Worm (Caenorhabditis elegans) whole organism, young adult: Measurements from ENCODE around the gene efk-1.

ENCODE experiments used
- C06A6.2 ChIP-seq: fragments of 200-800 bp; sonication (Bioruptor generic); conservative IDR thresholded peaks from 2 replicates; pipeline ENCODE4 v1.3.6; 2022; ENCODE audit warnings: missing genetic modification characterization, missing compliant biosample characterization
- C17E4.6 ChIP-seq: fragments of 200-800 bp; sonication (Bioruptor generic); IDR thresholded peaks from 2 replicates; pipeline ENCODE4 v1.3.6; 2022; ENCODE audit warnings: missing genetic modification reagents, missing genetic modification characterization, missing compliant biosample characterization
- D2030.7 ChIP-seq: fragments of 200-800 bp; sonication (Bioruptor generic); IDR thresholded peaks from 2 replicates; pipeline ENCODE4 v1.3.6; 2022; ENCODE audit warnings: missing genetic modification reagents, missing genetic modification characterization, missing compliant biosample characterization
- F10E7.11 ChIP-seq: sonication (generic microtip); optimal IDR thresholded peaks from 2 replicates; lab custom pipeline; 2017; ENCODE audit warnings: mild to moderate bottlenecking, missing genetic modification characterization, moderate library complexity, missing compliant biosample characterization
- F49E8.2 ChIP-seq: sonication (generic microtip); optimal IDR thresholded peaks from 3 replicates; lab custom pipeline; 2017; ENCODE audit warnings: missing genetic modification characterization, mild to moderate bottlenecking, missing compliant biosample characterization, antibody characterized with exemption, moderate library complexity; ENCODE audit not compliant: insufficient read depth
- F55B11.4 ChIP-seq: sonication (generic microtip); optimal IDR thresholded peaks from 2 replicates; lab custom pipeline; 2016; ENCODE audit warnings: missing compliant biosample characterization, missing genetic modification characterization, borderline replicate concordance; ENCODE audit not compliant: insufficient read depth
- F57A8.1 ChIP-seq: fragments of 200-800 bp; sonication (Bioruptor generic); optimal IDR thresholded peaks from 2 replicates; lab custom pipeline; 2018; ENCODE audit warnings: mild to moderate bottlenecking, missing genetic modification characterization, moderate library complexity, missing compliant biosample characterization
- F57C9.4 ChIP-seq: sonication (generic microtip); optimal IDR thresholded peaks from 2 replicates; lab custom pipeline; 2017; ENCODE audit warnings: mild to moderate bottlenecking, missing genetic modification characterization, missing compliant biosample characterization
- K12H6.12 ChIP-seq: fragments of 200-800 bp; sonication (Bioruptor generic); optimal IDR thresholded peaks from 2 replicates; lab custom pipeline; 2018; ENCODE audit warnings: mild to moderate bottlenecking, missing genetic modification characterization, missing compliant biosample characterization
- T07F8.4 ChIP-seq: sonication (generic microtip); optimal IDR thresholded peaks from 2 replicates; lab custom pipeline; 2016; ENCODE audit warnings: mild to moderate bottlenecking, missing genetic modification characterization, moderate library complexity, missing compliant biosample characterization
- Y53G8AR.9 ChIP-seq: fragments of 200-800 bp; sonication (Bioruptor generic); conservative IDR thresholded peaks from 2 replicates; pipeline ENCODE4 v1.3.6; 2022; ENCODE audit warnings: missing genetic modification reagents, missing genetic modification characterization, missing compliant biosample characterization
- Y67H2A.10 ChIP-seq: fragments of 200-800 bp; sonication (Bioruptor generic); conservative IDR thresholded peaks from 2 replicates; pipeline ENCODE4 v1.3.6; 2022; ENCODE audit warnings: missing genetic modification reagents, missing genetic modification characterization, missing compliant biosample characterization
- aptf-2 ChIP-seq: fragments of 200-800 bp; sonication (Bioruptor generic); conservative IDR thresholded peaks from 2 replicates; pipeline ENCODE4 v1.3.6; 2022; ENCODE audit warnings: missing genetic modification reagents, missing genetic modification characterization, missing compliant biosample characterization
- athp-1 ChIP-seq: sonication (generic microtip); optimal IDR thresholded peaks from 2 replicates; lab custom pipeline; 2017; ENCODE audit warnings: mild to moderate bottlenecking, missing genetic modification characterization, missing compliant biosample characterization
- attf-5 ChIP-seq: fragments of 200-800 bp; sonication (Bioruptor generic); optimal IDR thresholded peaks from 2 replicates; lab custom pipeline; 2018; ENCODE audit warnings: mild to moderate bottlenecking, missing genetic modification characterization, missing compliant biosample characterization
- attf-6 ChIP-seq: fragments of 200-800 bp; sonication (Bioruptor generic); IDR thresholded peaks from 2 replicates; pipeline ENCODE4 v1.3.6; 2022; ENCODE audit warnings: missing genetic modification reagents, missing genetic modification characterization, missing compliant biosample characterization
- dox-1 ChIP-seq: fragments of 200-800 bp; sonication (Bioruptor generic); IDR thresholded peaks from 2 replicates; pipeline ENCODE4 v1.3.6; 2022; ENCODE audit warnings: missing genetic modification reagents, missing genetic modification characterization, missing compliant biosample characterization
- egl-44 ChIP-seq: fragments of 200-800 bp; sonication (Bioruptor generic); IDR thresholded peaks from 2 replicates; pipeline ENCODE4 v1.3.6; 2022; ENCODE audit warnings: missing genetic modification reagents, missing genetic modification characterization, missing compliant biosample characterization
- egrh-3 ChIP-seq: fragments of 200-800 bp; sonication (Bioruptor generic); IDR thresholded peaks from 2 replicates; pipeline ENCODE4 v1.3.6; 2022; ENCODE audit warnings: missing genetic modification reagents, missing genetic modification characterization, missing compliant biosample characterization
- fkh-3 ChIP-seq: sonication (generic microtip); optimal IDR thresholded peaks from 2 replicates; lab custom pipeline; 2016; ENCODE audit warnings: mild to moderate bottlenecking, missing genetic modification characterization, missing compliant biosample characterization
- him-1 ChIP-seq: sonication (generic microtip); optimal IDR thresholded peaks from 2 replicates; lab custom pipeline; 2016; ENCODE audit warnings: missing genotype, missing genetic modification reagents, missing genetic modification characterization, missing compliant biosample characterization
- hlh-26 ChIP-seq: fragments of 200-800 bp; sonication (Bioruptor generic); conservative IDR thresholded peaks from 2 replicates; pipeline ENCODE4 v1.3.6; 2022; ENCODE audit warnings: missing genetic modification reagents, missing genetic modification characterization, missing compliant biosample characterization
- hmg-1.2 ChIP-seq: fragments of 200-800 bp; sonication (Bioruptor generic); IDR thresholded peaks from 2 replicates; pipeline ENCODE4 v1.3.6; 2022; ENCODE audit warnings: missing genetic modification reagents, missing genetic modification characterization, missing compliant biosample characterization
- hmg-20 ChIP-seq: fragments of 200-800 bp; sonication (Bioruptor generic); IDR thresholded peaks from 2 replicates; pipeline ENCODE4 v1.3.6; 2022; ENCODE audit warnings: missing genetic modification reagents, missing genetic modification characterization, missing compliant biosample characterization
- hsf-1 ChIP-seq: fragments of 200-800 bp; sonication (Bioruptor generic); IDR thresholded peaks from 2 replicates; pipeline ENCODE4 v1.3.6; 2022; ENCODE audit warnings: missing genetic modification reagents, missing genetic modification characterization, missing compliant biosample characterization
- lin-26 ChIP-seq: fragments of 200-800 bp; sonication (Bioruptor generic); IDR thresholded peaks from 2 replicates; pipeline ENCODE4 v1.3.6; 2022; ENCODE audit warnings: missing genetic modification reagents, missing genetic modification characterization, missing compliant biosample characterization
- lsl-1 ChIP-seq: fragments of 200-800 bp; sonication (Bioruptor generic); optimal IDR thresholded peaks from 2 replicates; lab custom pipeline; 2018; ENCODE audit warnings: mild to moderate bottlenecking, missing genetic modification characterization, moderate library complexity, missing compliant biosample characterization
- madf-10 ChIP-seq: sonication (generic microtip); optimal IDR thresholded peaks from 2 replicates; lab custom pipeline; 2016; ENCODE audit warnings: mild to moderate bottlenecking, missing genetic modification characterization, missing compliant biosample characterization
- madf-3 ChIP-seq: fragments of 200-800 bp; sonication (Bioruptor generic); IDR thresholded peaks from 2 replicates; pipeline ENCODE4 v1.3.6; 2022; ENCODE audit warnings: missing genetic modification reagents, missing genetic modification characterization, missing compliant biosample characterization
- mes-4 ChIP-seq: sonication (generic microtip); optimal IDR thresholded peaks from 2 replicates; lab custom pipeline; 2016; ENCODE audit warnings: missing genotype, missing genetic modification characterization, missing compliant biosample characterization
- mxl-1 ChIP-seq: sonication (generic microtip); optimal IDR thresholded peaks from 2 replicates; lab custom pipeline; 2016; ENCODE audit warnings: missing genetic modification characterization, missing compliant biosample characterization
- nfya-2 ChIP-seq: fragments of 200-800 bp; sonication (Bioruptor generic); IDR thresholded peaks from 2 replicates; pipeline ENCODE4 v1.3.6; 2022; ENCODE audit warnings: missing genetic modification reagents, missing genetic modification characterization, missing compliant biosample characterization
- nfyb-1 ChIP-seq: fragments of 200-800 bp; sonication (Bioruptor generic); IDR thresholded peaks from 2 replicates; pipeline ENCODE4 v1.3.6; 2022; ENCODE audit warnings: missing genetic modification reagents, missing genetic modification characterization, missing compliant biosample characterization
- nhr-120 ChIP-seq: fragments of 200-800 bp; sonication (Bioruptor generic); IDR thresholded peaks from 2 replicates; pipeline ENCODE4 v1.3.6; 2022; ENCODE audit warnings: missing genetic modification characterization, missing compliant biosample characterization
- nhr-80 ChIP-seq: sonication (generic microtip); optimal IDR thresholded peaks from 2 replicates; lab custom pipeline; 2016; ENCODE audit warnings: missing genetic modification characterization, missing compliant biosample characterization
- pbrm-1 ChIP-seq: fragments of 200-800 bp; sonication (Bioruptor generic); IDR thresholded peaks from 2 replicates; pipeline ENCODE4 v1.3.6; 2022; ENCODE audit warnings: missing genetic modification reagents, missing genetic modification characterization, missing compliant biosample characterization
- pha-4 ChIP-seq: fragments of 150-350 bp; sonication (generic microtip); optimal IDR thresholded peaks from 2 replicates; lab custom pipeline; 2014; ENCODE audit warnings: missing biosample characterization, missing genetic modification reagents, missing genetic modification characterization
- rec-8 ChIP-seq, 2 experiments: sonication (generic microtip); optimal IDR thresholded peaks; 2 replicates each; lab custom pipeline; 2016; ENCODE audit warnings: mild to moderate bottlenecking in 2 of 2, missing genetic modification characterization in 2 of 2, missing genetic modification reagents in 2 of 2, missing genotype in 2 of 2, missing biosample characterization in 1 of 2, missing compliant biosample characterization in 1 of 2, moderate library complexity in 1 of 2
- snpc-4 ChIP-seq, 5 experiments: fragments of 150-350 bp in 1 of 5; sonication (generic microtip) in 4 of 5; optimal IDR thresholded peaks; 2 replicates each; lab custom pipeline; 2014 to 2018; ENCODE audit warnings: missing genetic modification characterization in 5 of 5, missing biosample characterization in 3 of 5, antibody characterized with exemption in 2 of 5, mild to moderate bottlenecking in 2 of 5, missing compliant biosample characterization in 2 of 5, missing genotype in 2 of 5, moderate library complexity in 2 of 5, missing genetic modification reagents in 1 of 5
- somi-1 ChIP-seq: fragments of 200-800 bp; sonication (Bioruptor generic); optimal IDR thresholded peaks from 2 replicates; lab custom pipeline; 2018; ENCODE audit warnings: mild to moderate bottlenecking, missing genetic modification characterization, missing compliant biosample characterization
- sptf-2 ChIP-seq: fragments of 200-800 bp; sonication (Bioruptor generic); optimal IDR thresholded peaks from 2 replicates; lab custom pipeline; 2018; ENCODE audit warnings: mild to moderate bottlenecking, missing genetic modification characterization, missing compliant biosample characterization
- unc-130 ChIP-seq: sonication (generic microtip); optimal IDR thresholded peaks from 2 replicates; lab custom pipeline; 2016; ENCODE audit warnings: missing genetic modification reagents, missing genetic modification characterization, missing compliant biosample characterization
- xnd-1 ChIP-seq: sonication (generic microtip); optimal IDR thresholded peaks from 2 replicates; lab custom pipeline; 2016; ENCODE audit warnings: missing genotype, missing genetic modification reagents, missing genetic modification characterization, missing compliant biosample characterization
- zfh-2 ChIP-seq: fragments of 200-800 bp; sonication (Bioruptor generic); conservative IDR thresholded peaks from 2 replicates; pipeline ENCODE4 v1.3.6; 2022; ENCODE audit warnings: missing genetic modification reagents, missing genetic modification characterization, missing compliant biosample characterization
- ztf-22 ChIP-seq: fragments of 200-800 bp; sonication (Bioruptor generic); optimal IDR thresholded peaks from 2 replicates; lab custom pipeline; 2018; ENCODE audit warnings: mild to moderate bottlenecking, missing genetic modification characterization, moderate library complexity, missing compliant biosample characterization
- ztf-25 ChIP-seq: fragments of 200-800 bp; sonication (Bioruptor generic); IDR thresholded peaks from 2 replicates; pipeline ENCODE4 v1.3.6; 2022; ENCODE audit warnings: missing genetic modification reagents, missing genetic modification characterization, missing compliant biosample characterization

The efk-1 gene

DNA sequence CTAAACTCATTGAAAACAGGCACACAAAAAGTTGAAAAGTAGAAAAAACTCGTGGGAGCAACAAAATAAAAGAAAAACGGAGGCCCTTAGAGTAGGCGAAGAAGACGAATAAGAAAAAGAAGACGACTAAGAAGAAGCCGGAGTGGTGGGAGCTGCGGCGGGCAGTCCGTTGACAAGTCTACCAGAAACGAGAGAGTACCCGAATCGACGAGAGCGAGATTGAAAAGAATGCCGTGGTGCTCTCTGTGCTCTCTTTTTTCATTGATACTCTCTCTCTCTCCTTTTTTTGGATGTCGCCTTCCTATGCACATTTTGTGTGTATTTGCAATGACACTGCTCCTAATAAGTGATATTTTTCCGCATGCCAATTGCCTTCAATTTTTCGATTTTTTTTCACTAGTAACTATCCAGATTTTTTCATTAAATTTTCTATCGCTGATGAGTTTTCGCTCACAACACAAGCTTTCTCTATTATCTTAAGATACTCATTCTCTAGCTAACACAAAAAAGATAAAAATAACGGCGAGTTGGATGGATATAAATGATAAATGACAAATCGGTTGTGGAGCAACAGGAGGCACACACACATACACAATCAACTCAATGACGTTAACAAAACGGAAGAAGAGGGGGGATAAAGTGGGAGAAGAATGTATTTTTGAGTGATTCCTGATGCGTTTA is 28.3 kb downstream of the efk-1 start:
- TF ChIP-seq attf-5 (no peak), attf-6 (no peak), F10E7.11 (tag; lab: Kevin White, UChicago) (no peak), him-1 (no peak), lsl-1 (no peak), F57A8.1 (GFP tag; lab: Kevin White, UChicago) (no peak), athp-1 (tag; lab: Kevin White, UChicago) (no peak), hmg-20 (GFP tag; lab: Robert Waterston, UW) (no peak), rec-8 (tag; optimal IDR thresholded peaks at IDR 0.05; lab: Kevin White, UChicago) (no peak), nfyb-1 (no peak), mxl-1 (tag; lab: Kevin White, UChicago) (no peak), pha-4 (tag; lab: Kevin White, UChicago) (no peak), mes-4 (tag; lab: Kevin White, UChicago) (no peak), hmg-1.2 (GFP tag; lab: Robert Waterston, UW) (peak; percentile 38; the same call in 1 of the 2 replicates), D2030.7 (no peak), Y53G8AR.9 (no peak), somi-1 (GFP tag; lab: Kevin White, UChicago) (no peak), madf-10 (tag; lab: Kevin White, UChicago) (no peak), nhr-80 (tag; lab: Kevin White, UChicago) (peak; percentile 36), C17E4.6 (GFP tag; lab: Robert Waterston, UW) (no peak), zfh-2 (peak; percentile 44; the same call in 1 of the 2 replicates), lin-26 (no peak), unc-130 (no peak), dox-1 (GFP tag; lab: Robert Waterston, UW) (no peak), C06A6.2 (no peak), hlh-26 (GFP tag; lab: Robert Waterston, UW) (no peak), F49E8.2 (tag; lab: Kevin White, UChicago) (no peak), nfya-2 (GFP tag; lab: Robert Waterston, UW) (no peak), K12H6.12 (peak; percentile 51), ztf-25 (GFP tag; lab: Robert Waterston, UW) (no peak), fkh-3 (tag; lab: Kevin White, UChicago) (no peak), madf-3 (no peak), pbrm-1 (GFP tag; lab: Robert Waterston, UW) (no peak)

DNA sequence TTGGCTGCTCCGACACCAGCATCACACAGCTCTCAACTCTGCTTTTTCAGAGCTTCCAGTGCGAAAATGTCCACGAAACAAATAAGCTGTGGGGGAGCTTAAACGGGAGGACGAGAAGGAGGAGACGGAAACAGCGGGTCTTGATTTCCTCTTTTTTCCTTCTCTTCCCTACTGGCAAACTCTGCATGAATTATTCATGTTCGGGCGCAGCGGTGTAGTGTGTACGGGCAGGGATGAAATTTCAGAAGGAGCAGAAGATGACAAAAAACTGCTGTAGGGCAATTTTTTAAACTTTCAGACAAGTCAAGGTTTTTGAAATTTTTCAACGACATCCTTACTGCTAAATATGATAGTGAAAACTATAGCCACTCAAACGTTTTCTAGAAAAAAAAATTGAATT is 29.0 kb downstream of the efk-1 start:
- TF ChIP-seq egl-44 (GFP tag; lab: Robert Waterston, UW) (no peak), dox-1 (GFP tag; lab: Robert Waterston, UW) (no peak), unc-130 (no peak), zfh-2 (peak; percentile 20; the same call in 1 of the 2 replicates), pbrm-1 (GFP tag; lab: Robert Waterston, UW) (no peak)

DNA sequence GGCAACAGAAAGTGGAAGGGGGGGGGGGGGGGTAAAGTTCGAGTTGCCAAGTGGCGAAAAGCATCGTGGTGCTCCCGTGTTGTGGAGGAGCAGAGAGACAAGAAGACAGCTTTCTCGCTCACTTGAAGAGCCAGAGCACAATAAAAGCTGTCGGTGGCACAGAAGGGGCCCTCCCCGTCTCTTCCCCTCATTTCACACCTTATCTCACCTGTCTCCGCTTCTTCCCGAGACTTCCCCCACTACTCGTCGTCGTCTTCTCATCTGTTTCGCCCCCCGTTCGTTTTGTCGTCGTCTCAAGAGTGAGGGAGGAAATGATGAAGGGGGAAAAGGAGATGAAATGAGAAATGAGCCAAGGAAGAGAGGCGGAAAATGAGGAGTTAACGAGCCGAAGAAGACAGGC is 29.9 kb downstream of the efk-1 start:
- no peak for TF ChIP-seq ztf-22 (GFP tag; lab: Kevin White, UChicago)
- TF ChIP-seq T07F8.4 (tag; lab: Kevin White, UChicago): no peak
- TF ChIP-seq xnd-1 (tag; lab: Kevin White, UChicago): no peak
- no peak for TF ChIP-seq F55B11.4 (tag; lab: Kevin White, UChicago)
- no peak for TF ChIP-seq aptf-2 (GFP tag; lab: Robert Waterston, UW)
- TF ChIP-seq hsf-1: no peak
- peak; percentile 90 for TF ChIP-seq zfh-2
- TF ChIP-seq nhr-120: no peak
- TF ChIP-seq somi-1 (GFP tag; lab: Kevin White, UChicago): peak; percentile 40
- no peak for TF ChIP-seq Y67H2A.10 (GFP tag; lab: Robert Waterston, UW)
- TF ChIP-seq lin-26: no peak
- peak; percentile 56; the same call in 1 of the 2 replicates for TF ChIP-seq egrh-3 (GFP tag; lab: Robert Waterston, UW)
- TF ChIP-seq dox-1 (GFP tag; lab: Robert Waterston, UW): peak; percentile 29; the same call in 1 of the 2 replicates
- no peak for TF ChIP-seq snpc-4 (GFP tag; optimal IDR thresholded peaks at IDR 0.05; lab: Kevin White, UChicago)
- TF ChIP-seq snpc-4 (tag; optimal IDR thresholded peaks at IDR 0.05; lab: Kevin White, UChicago): no peak
- TF ChIP-seq sptf-2 (GFP tag; lab: Kevin White, UChicago): no peak
- no peak for TF ChIP-seq F57C9.4 (tag; lab: Kevin White, UChicago)
- TF ChIP-seq hmg-20 (GFP tag; lab: Robert Waterston, UW): no peak
